Worm (Caenorhabditis elegans) whole organism, late embryonic: ENCODE measurements around the gene Y48A6B.7.

Experiments
- C38D4.7 ChIP-seq: fragments of 200-800 bp; sonication (Bioruptor generic); optimal IDR thresholded peaks from 2 replicates; lab custom pipeline; 2018; ENCODE audit warnings: mild to moderate bottlenecking, missing genetic modification characterization, moderate library complexity, missing compliant biosample characterization
- F13H6.1 ChIP-seq: sonication (generic microtip); optimal IDR thresholded peaks from 2 replicates; lab custom pipeline; 2016; ENCODE audit warnings: missing genetic modification characterization, missing compliant biosample characterization
- T23F11.4 ChIP-seq: fragments of 200-800 bp; sonication (Bioruptor generic); optimal IDR thresholded peaks from 2 replicates; lab custom pipeline; 2018; ENCODE audit warnings: mild to moderate bottlenecking, missing genetic modification characterization, missing compliant biosample characterization
- ahr-1 ChIP-seq: sonication (generic microtip); optimal IDR thresholded peaks from 2 replicates; lab custom pipeline; 2016; ENCODE audit warnings: missing genetic modification characterization, missing compliant biosample characterization
- ama-1 ChIP-seq: fragments of 150-350 bp; optimal IDR thresholded peaks from 2 replicates; lab custom pipeline; 2014
- ceh-18 ChIP-seq: sonication (generic microtip); optimal IDR thresholded peaks from 2 replicates; lab custom pipeline; 2016; ENCODE audit warnings: missing genetic modification characterization, missing compliant biosample characterization
- ceh-19 ChIP-seq: fragments of 200-800 bp; sonication (Bioruptor generic); optimal IDR thresholded peaks from 2 replicates; lab custom pipeline; 2018; ENCODE audit warnings: mild to moderate bottlenecking, missing genetic modification characterization, missing compliant biosample characterization
- ceh-2 ChIP-seq: sonication (generic microtip); optimal IDR thresholded peaks from 2 replicates; lab custom pipeline; 2016; ENCODE audit warnings: missing genotype, missing genetic modification characterization, missing compliant biosample characterization
- ceh-24 ChIP-seq: sonication (generic microtip); optimal IDR thresholded peaks from 2 replicates; lab custom pipeline; 2016; ENCODE audit warnings: mild to moderate bottlenecking, missing genetic modification characterization, missing compliant biosample characterization
- ceh-45 ChIP-seq: fragments of 200-800 bp; sonication (Bioruptor generic); IDR thresholded peaks from 2 replicates; pipeline ENCODE4 v1.3.6; 2022; ENCODE audit warnings: missing genetic modification reagents, missing genetic modification characterization, missing compliant biosample characterization
- ceh-48 ChIP-seq: sonication (generic microtip); optimal IDR thresholded peaks from 2 replicates; lab custom pipeline; 2016; ENCODE audit warnings: missing genetic modification characterization, inconsistent platforms, missing compliant biosample characterization
- ceh-6 ChIP-seq: fragments of 200-800 bp; sonication (Bioruptor generic); optimal IDR thresholded peaks from 2 replicates; lab custom pipeline; 2018; ENCODE audit warnings: mild to moderate bottlenecking, missing genetic modification characterization, missing compliant biosample characterization
- che-1 ChIP-seq: sonication (generic microtip); optimal IDR thresholded peaks from 2 replicates; lab custom pipeline; 2016; ENCODE audit warnings: mild to moderate bottlenecking, missing genetic modification characterization, missing compliant biosample characterization
- dve-1 ChIP-seq: sonication (generic microtip); optimal IDR thresholded peaks from 2 replicates; lab custom pipeline; 2017; ENCODE audit warnings: antibody characterized with exemption, mild to moderate bottlenecking, missing genetic modification characterization, missing compliant biosample characterization
- elt-2 ChIP-seq: sonication (generic microtip); optimal IDR thresholded peaks from 2 replicates; lab custom pipeline; 2016; ENCODE audit warnings: missing genetic modification reagents, missing genetic modification characterization, missing compliant biosample characterization
- eyg-1 ChIP-seq: sonication (generic microtip); optimal IDR thresholded peaks from 2 replicates; lab custom pipeline; 2016; ENCODE audit warnings: missing genotype, missing genetic modification characterization, missing compliant biosample characterization
- fkh-6 ChIP-seq: sonication (generic microtip); optimal IDR thresholded peaks from 2 replicates; lab custom pipeline; 2016; ENCODE audit warnings: missing genetic modification characterization, missing compliant biosample characterization
- gmeb-2 ChIP-seq: sonication (generic microtip); optimal IDR thresholded peaks from 2 replicates; lab custom pipeline; 2016; ENCODE audit warnings: missing genetic modification characterization, inconsistent platforms, missing compliant biosample characterization
- hlh-13 ChIP-seq: fragments of 200-800 bp; sonication (Bioruptor generic); optimal IDR thresholded peaks from 2 replicates; lab custom pipeline; 2018; ENCODE audit warnings: mild to moderate bottlenecking, missing genetic modification characterization, missing compliant biosample characterization
- hlh-30 ChIP-seq: sonication (generic microtip); optimal IDR thresholded peaks from 2 replicates; lab custom pipeline; 2017; ENCODE audit warnings: antibody characterized with exemption, missing genetic modification characterization, missing compliant biosample characterization; ENCODE audit not compliant: insufficient read depth
- lim-6 ChIP-seq: sonication (generic microtip); optimal IDR thresholded peaks from 2 replicates; lab custom pipeline; 2016; ENCODE audit warnings: missing genetic modification characterization, missing compliant biosample characterization
- odd-2 ChIP-seq: sonication (generic microtip); optimal IDR thresholded peaks from 2 replicates; lab custom pipeline; 2017; ENCODE audit warnings: antibody characterized with exemption, mild to moderate bottlenecking, missing genetic modification characterization, missing compliant biosample characterization
- pag-3 ChIP-seq: sonication (generic microtip); optimal IDR thresholded peaks from 2 replicates; lab custom pipeline; 2016; ENCODE audit warnings: missing compliant biosample characterization, missing genetic modification characterization, borderline replicate concordance
- pha-2 ChIP-seq: sonication (generic microtip); optimal IDR thresholded peaks from 2 replicates; lab custom pipeline; 2017; ENCODE audit warnings: mild to moderate bottlenecking, missing genetic modification characterization, missing compliant biosample characterization
- pqm-1 ChIP-seq: sonication (generic microtip); optimal IDR thresholded peaks from 2 replicates; lab custom pipeline; 2016; ENCODE audit warnings: missing genetic modification characterization, missing compliant biosample characterization
- pros-1 ChIP-seq: fragments of 150-350 bp; optimal IDR thresholded peaks from 2 replicates; lab custom pipeline; 2014; ENCODE audit warnings: missing biosample characterization, missing genetic modification reagents, missing genetic modification characterization
- sox-2 ChIP-seq: fragments of 200-800 bp; sonication (Bioruptor generic); IDR thresholded peaks from 2 replicates; pipeline ENCODE4 v1.3.6; 2022; ENCODE audit warnings: missing genetic modification reagents, missing genetic modification characterization, missing compliant biosample characterization
- tbx-2 ChIP-seq: sonication (generic microtip); optimal IDR thresholded peaks from 2 replicates; lab custom pipeline; 2016; ENCODE audit warnings: missing genetic modification characterization, missing compliant biosample characterization
- tbx-7 ChIP-seq: sonication (generic microtip); optimal IDR thresholded peaks from 2 replicates; lab custom pipeline; 2016; ENCODE audit warnings: missing genotype, missing genetic modification characterization, missing compliant biosample characterization
- unc-3 ChIP-seq, 2 experiments: fragments of 200-800 bp in 1 of 2; sonication (Bioruptor generic) in 1 of 2; sonication (generic microtip) in 1 of 2; conservative IDR thresholded peaks in 1 of 2; optimal IDR thresholded peaks in 1 of 2; 2 replicates each; pipeline versions ENCODE4 v1.3.6 to Lab custom; 2016 to 2022; ENCODE audit warnings: missing compliant biosample characterization in 2 of 2, missing genetic modification characterization in 2 of 2, missing genetic modification reagents in 1 of 2
- unc-55 ChIP-seq: sonication (generic microtip); optimal IDR thresholded peaks from 2 replicates; lab custom pipeline; 2017; ENCODE audit warnings: missing biosample characterization, missing genetic modification reagents, missing genetic modification characterization
- unc-86 ChIP-seq: sonication (generic microtip); optimal IDR thresholded peaks from 2 replicates; lab custom pipeline; 2016; ENCODE audit warnings: missing genetic modification characterization, missing compliant biosample characterization
- zip-5 ChIP-seq: sonication (generic microtip); optimal IDR thresholded peaks from 2 replicates; lab custom pipeline; 2016; ENCODE audit warnings: missing genetic modification characterization, missing compliant biosample characterization

Gene Y48A6B.7

DNA sequence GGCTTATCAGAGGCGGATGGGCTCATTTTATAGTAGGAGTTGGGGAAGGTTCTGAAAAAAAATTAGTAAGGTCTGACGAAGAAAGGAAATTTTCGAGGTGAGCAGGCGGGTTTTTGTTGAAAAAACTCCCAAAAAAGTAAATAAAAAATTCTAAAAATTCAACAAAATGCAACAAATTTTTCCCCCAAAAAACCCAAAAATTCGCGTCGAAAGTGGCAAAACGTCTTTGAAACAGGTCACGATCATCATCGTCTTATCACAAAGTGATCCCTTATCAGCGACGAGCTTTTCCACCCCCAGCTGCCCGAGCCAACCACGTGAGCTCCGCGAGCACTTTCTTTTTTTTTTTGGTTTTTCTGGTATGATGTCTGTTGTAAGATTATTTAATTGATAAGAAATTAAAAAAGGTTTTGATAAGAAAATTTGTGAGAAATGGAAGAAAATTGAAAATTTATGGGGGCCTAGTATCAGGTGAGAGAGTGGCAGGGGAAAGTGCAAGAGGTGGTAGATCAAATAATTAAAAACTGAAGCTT is at the start of gene Y48A6B.7:
Gene Y48A6B.7, minus strand, starts transcription at position 51 of the 533 bp plus-strand sequence.
- TF ChIP-seq pqm-1 (tag; lab: Kevin White, UChicago) (peak; percentile 62), ceh-45 (GFP tag; lab: Robert Waterston, UW) (no peak), elt-2 (tag; lab: Kevin White, UChicago) (peak; percentile 58)
- TF ChIP-seq, all 69 proteins: peak for 2

DNA sequence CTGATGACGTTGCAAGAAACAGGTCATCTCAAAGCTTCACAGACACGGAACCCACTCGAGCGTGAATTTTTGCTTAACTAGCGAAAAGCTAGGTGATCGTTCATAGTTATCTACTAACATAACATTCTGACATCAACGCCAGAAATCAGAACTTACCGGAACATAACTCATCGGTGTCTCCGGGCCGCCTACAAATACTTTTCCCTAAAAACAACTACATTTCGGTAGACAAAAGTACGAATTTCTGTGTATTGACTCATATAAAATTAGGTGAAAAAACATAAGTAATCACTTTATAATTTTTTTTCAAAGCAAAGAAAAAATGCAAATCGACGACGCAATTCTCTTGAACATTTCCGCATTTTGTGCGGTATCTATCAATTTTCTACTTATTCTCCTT is 47.8 kb upstream of the Y48A6B.7 start, which contains the start of gene str-261:
Gene str-261, plus strand, starts transcription at position 301 of the 400 bp plus-strand sequence.
- TF ChIP-seq hlh-13: no peak
- no peak for TF ChIP-seq sox-2 (GFP tag; lab: Robert Waterston, UW)

DNA sequence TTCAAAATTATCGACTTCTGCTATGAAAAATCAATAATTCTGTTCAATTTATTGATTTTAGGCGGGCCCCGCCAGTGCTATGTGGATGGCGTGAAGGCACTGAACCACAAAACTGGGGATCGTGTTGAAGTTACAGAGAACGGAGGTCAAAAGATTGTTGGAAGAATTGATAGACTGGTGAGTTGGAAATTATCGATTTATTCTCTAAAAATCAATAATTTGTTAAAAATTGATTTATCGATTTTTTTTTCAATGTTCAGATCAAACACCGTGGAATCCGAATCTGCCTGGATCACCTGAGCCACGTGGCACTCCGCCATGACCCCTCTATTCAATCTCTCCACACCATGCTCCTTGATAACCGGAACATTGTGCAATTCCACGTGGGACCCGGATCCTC is 43.8 kb upstream of the Y48A6B.7 start:
- TF ChIP-seq ama-1 (no peak), ceh-48 (tag; lab: Kevin White, UChicago) (peak; percentile 1), ceh-24 (tag; lab: Kevin White, UChicago) (no peak), C38D4.7 (GFP tag; lab: Kevin White, UChicago) (no peak), tbx-7 (tag; lab: Kevin White, UChicago) (no peak)

DNA sequence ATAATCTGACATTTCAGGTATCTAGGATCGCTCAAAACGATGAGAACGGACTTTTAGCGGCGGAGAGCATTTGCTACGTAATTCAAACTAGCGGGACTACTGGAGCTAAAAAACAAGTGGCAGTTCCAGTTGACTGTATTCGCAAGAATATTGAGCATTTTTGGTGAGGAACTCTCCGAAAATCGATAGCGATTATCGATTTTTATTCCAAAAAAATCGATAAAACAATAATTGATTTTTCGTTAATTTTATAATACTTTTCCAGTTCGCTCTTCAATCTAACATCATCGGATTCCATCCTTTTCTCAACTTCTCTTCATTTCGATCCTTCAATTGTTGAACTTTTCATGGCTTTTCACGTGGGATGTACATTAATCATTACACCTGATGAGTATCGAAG is 42.9 kb upstream of the Y48A6B.7 start:
- TF ChIP-seq eyg-1 (tag; lab: Kevin White, UChicago): no peak
- no peak for TF ChIP-seq ceh-18 (tag; lab: Kevin White, UChicago)
- TF ChIP-seq unc-3 (GFP tag; conservative IDR thresholded peaks at IDR 0.05; lab: Robert Waterston, UW): no peak
- TF ChIP-seq unc-3 (tag; optimal IDR thresholded peaks at IDR 0.05; lab: Kevin White, UChicago): no peak
- TF ChIP-seq tbx-2 (tag; lab: Kevin White, UChicago): no peak
- no peak for TF ChIP-seq F13H6.1 (tag; lab: Kevin White, UChicago)
- no peak for TF ChIP-seq pros-1 (tag; lab: Kevin White, UChicago)
- TF ChIP-seq, all 69 proteins: peak for 0

DNA sequence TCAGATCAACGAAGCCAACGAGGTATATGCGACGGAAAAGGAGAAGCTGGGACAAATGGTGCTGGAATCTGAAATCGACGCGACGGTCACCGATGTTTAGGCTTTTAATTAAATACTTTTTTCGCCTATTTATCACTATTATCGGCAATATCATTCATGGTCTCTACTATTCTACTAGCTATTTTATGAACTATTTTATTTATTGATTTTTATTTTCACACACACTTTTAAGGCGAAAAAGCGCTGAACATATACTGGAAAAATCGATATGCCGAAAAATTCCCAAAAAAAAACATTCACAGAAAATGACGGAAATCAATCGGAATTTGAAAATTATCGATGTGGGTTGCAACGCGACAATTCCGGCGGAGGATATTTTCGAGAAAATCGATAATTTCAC is 42.2 kb upstream of the Y48A6B.7 start, which contains the start of gene W09D6.1:
Gene W09D6.1, plus strand, starts transcription at position 301 of the 400 bp plus-strand sequence.
- no peak for TF ChIP-seq pag-3
- TF ChIP-seq odd-2 (tag; lab: Kevin White, UChicago): no peak
- no peak for TF ChIP-seq unc-55 (GFP tag; lab: Kevin White, UChicago)
- no peak for TF ChIP-seq ceh-2 (tag; lab: Kevin White, UChicago)
- no peak for TF ChIP-seq T23F11.4 (GFP tag; lab: Kevin White, UChicago)
- TF ChIP-seq hlh-30: no peak
- TF ChIP-seq tbx-2 (tag; lab: Kevin White, UChicago): no peak
- TF ChIP-seq pha-2 (tag; lab: Kevin White, UChicago): no peak
- TF ChIP-seq ceh-6 (GFP tag; lab: Kevin White, UChicago): no peak
- no peak for TF ChIP-seq lim-6 (tag; lab: Kevin White, UChicago)
- no peak for TF ChIP-seq fkh-6 (tag; lab: Kevin White, UChicago)
- TF ChIP-seq tbx-7 (tag; lab: Kevin White, UChicago): no peak
- no peak for TF ChIP-seq unc-86 (tag; lab: Kevin White, UChicago)
- TF ChIP-seq hlh-13: no peak
- no peak for TF ChIP-seq dve-1 (tag; lab: Kevin White, UChicago)
- no peak for TF ChIP-seq ahr-1 (tag; lab: Kevin White, UChicago)
- TF ChIP-seq gmeb-2 (tag; lab: Kevin White, UChicago): no peak
- no peak for TF ChIP-seq che-1
- no peak for TF ChIP-seq ceh-19 (GFP tag; lab: Kevin White, UChicago)
- TF ChIP-seq zip-5: no peak
- TF ChIP-seq, all 69 proteins: peak for 0
